Fruit fly (Drosophila melanogaster): Measurements from ENCODE around the gene CG42570.

dm6 chr3L:15711164-15711563 lies 6.5 kb upstream of the CG42570 start:
- TF ChIP-seq Sin3A (optimal IDR thresholded peaks at IDR 0.05): no peak
- TF ChIP-seq psq (optimal IDR thresholded peaks at IDR 0.05): no peak
- no peak for TF ChIP-seq ttk (optimal IDR thresholded peaks at IDR 0.05)

Data from Kc167 (cell line).